Worm (Caenorhabditis elegans): Measurements from ENCODE around the gene cal-4.

DNA sequence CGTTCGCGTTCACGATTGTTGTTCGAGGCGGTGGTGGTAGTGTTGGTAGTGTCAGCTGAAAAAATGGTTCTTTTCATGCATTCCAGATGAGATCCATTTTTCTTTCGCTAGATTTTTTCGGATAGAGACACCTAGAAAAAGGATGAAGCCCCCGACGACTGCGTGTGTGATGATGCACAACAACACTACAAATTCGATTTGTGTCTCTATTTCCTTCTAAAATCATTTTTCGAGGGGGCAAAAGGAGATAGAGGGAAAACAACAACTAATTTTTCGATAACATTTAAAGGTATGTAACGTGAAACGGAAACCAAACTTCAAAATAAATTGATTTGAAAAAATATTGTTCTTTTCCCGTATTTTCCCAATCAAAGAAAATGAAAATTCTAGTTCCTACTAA lies 20.7 kb upstream of the cal-4 start:
- TF ChIP-seq hmbx-1 (tag; optimal IDR thresholded peaks at IDR 0.05) (no peak), hmg-4 (GFP tag; optimal IDR thresholded peaks at IDR 0.05) (no peak)
